Worm (Caenorhabditis elegans) whole organism, L2 larva: ENCODE measurements around the gene F55G1.15.

Source experiments
- C34F6.9 ChIP-seq: fragments of 150-350 bp; optimal IDR thresholded peaks from 2 replicates; lab custom pipeline; 2014; ENCODE audit warnings: missing biosample characterization, missing genetic modification characterization
- F13H6.1 ChIP-seq: sonication (generic microtip); optimal IDR thresholded peaks from 2 replicates; lab custom pipeline; 2016; ENCODE audit warnings: missing genetic modification characterization, missing compliant biosample characterization
- R02D3.7 ChIP-seq: fragments of 150-350 bp; optimal IDR thresholded peaks from 2 replicates; lab custom pipeline; 2014; ENCODE audit warnings: missing biosample characterization, missing genetic modification characterization
- aly-2 ChIP-seq: fragments of 150-350 bp; optimal IDR thresholded peaks from 2 replicates; lab custom pipeline; 2014; ENCODE audit warnings: missing biosample characterization, missing genetic modification characterization
- ceh-82 ChIP-seq: fragments of 150-350 bp; optimal IDR thresholded peaks from 2 replicates; lab custom pipeline; 2014; ENCODE audit warnings: missing biosample characterization, missing genetic modification characterization
- crh-2 ChIP-seq: sonication (generic microtip); optimal IDR thresholded peaks from 2 replicates; lab custom pipeline; 2017; ENCODE audit warnings: missing biosample characterization, missing genetic modification characterization
- egl-27 ChIP-seq: sonication (generic microtip); optimal IDR thresholded peaks from 3 replicates; lab custom pipeline; 2017; ENCODE audit warnings: missing biosample characterization, missing genetic modification reagents, missing genetic modification characterization
- elt-1 ChIP-seq: fragments of 150-350 bp; optimal IDR thresholded peaks from 2 replicates; lab custom pipeline; 2014; ENCODE audit warnings: missing biosample characterization, missing genetic modification characterization
- fos-1 ChIP-seq: fragments of 150-350 bp; optimal IDR thresholded peaks from 2 replicates; lab custom pipeline; 2014; ENCODE audit warnings: missing biosample characterization, missing genetic modification characterization
- gmeb-1 ChIP-seq: fragments of 150-350 bp; optimal IDR thresholded peaks from 2 replicates; lab custom pipeline; 2014; ENCODE audit warnings: missing biosample characterization, missing genetic modification characterization
- lin-11 ChIP-seq: fragments of 150-350 bp; sonication (generic microtip); optimal IDR thresholded peaks from 2 replicates; lab custom pipeline; 2014; ENCODE audit warnings: missing biosample characterization, missing genetic modification characterization, inconsistent platforms, mixed read lengths
- lin-13 ChIP-seq: fragments of 150-350 bp; optimal IDR thresholded peaks from 2 replicates; lab custom pipeline; 2014; ENCODE audit warnings: missing biosample characterization, missing genetic modification reagents, missing genetic modification characterization
- lin-39 ChIP-seq: fragments of 150-350 bp; optimal IDR thresholded peaks from 2 replicates; lab custom pipeline; 2014; ENCODE audit warnings: missing biosample characterization, missing genetic modification reagents, missing genetic modification characterization
- lsy-2 ChIP-seq, 2 experiments: fragments of 150-350 bp in 1 of 2; sonication (generic microtip) in 1 of 2; optimal IDR thresholded peaks; 2 replicates each; lab custom pipeline; 2014 to 2017; ENCODE audit warnings: missing biosample characterization in 2 of 2, missing genetic modification characterization in 2 of 2
- mbf-1 ChIP-seq: sonication (generic microtip); optimal IDR thresholded peaks from 2 replicates; lab custom pipeline; 2017; ENCODE audit warnings: missing biosample characterization, missing genetic modification characterization
- mdl-1 ChIP-seq, 2 experiments: fragments of 150-350 bp in 1 of 2; sonication (generic microtip) in 1 of 2; optimal IDR thresholded peaks; 2 replicates each; lab custom pipeline; 2017; ENCODE audit warnings: missing biosample characterization in 2 of 2, missing genetic modification characterization in 2 of 2
- nhr-11 ChIP-seq: fragments of 150-350 bp; optimal IDR thresholded peaks from 2 replicates; lab custom pipeline; 2014; ENCODE audit warnings: missing biosample characterization, missing genetic modification characterization
- nhr-129 ChIP-seq: fragments of 150-350 bp; optimal IDR thresholded peaks from 2 replicates; lab custom pipeline; 2014; ENCODE audit warnings: missing biosample characterization, missing genetic modification characterization
- nhr-23 ChIP-seq: fragments of 150-350 bp; optimal IDR thresholded peaks from 2 replicates; lab custom pipeline; 2014; ENCODE audit warnings: missing biosample characterization, missing genetic modification reagents, missing genetic modification characterization
- nhr-25 ChIP-seq: fragments of 150-350 bp; sonication (generic microtip); optimal IDR thresholded peaks from 3 replicates; lab custom pipeline; 2014; ENCODE audit warnings: missing biosample characterization, missing genetic modification characterization
- peb-1 ChIP-seq: fragments of 150-350 bp; optimal IDR thresholded peaks from 2 replicates; lab custom pipeline; 2014; ENCODE audit warnings: missing biosample characterization, missing genetic modification characterization
- skn-1 ChIP-seq: sonication (generic microtip); optimal IDR thresholded peaks from 2 replicates; lab custom pipeline; 2017; ENCODE audit warnings: missing biosample characterization, missing genetic modification characterization
- sma-3 ChIP-seq: sonication (generic microtip); optimal IDR thresholded peaks from 2 replicates; lab custom pipeline; 2016; ENCODE audit warnings: missing genetic modification reagents, missing genetic modification characterization, missing compliant biosample characterization
- sma-9 ChIP-seq, 2 experiments: fragments of 150-350 bp in 1 of 2; sonication (generic microtip) in 1 of 2; optimal IDR thresholded peaks; 2 replicates each; lab custom pipeline; 2014 to 2016; ENCODE audit warnings: missing genetic modification characterization in 2 of 2, mild to moderate bottlenecking in 1 of 2, missing biosample characterization in 1 of 2, missing compliant biosample characterization in 1 of 2, missing genetic modification reagents in 1 of 2, moderate library complexity in 1 of 2
- unc-55 ChIP-seq: fragments of 150-350 bp; sonication (generic microtip); optimal IDR thresholded peaks from 3 replicates; lab custom pipeline; 2014; ENCODE audit warnings: missing biosample characterization, missing genetic modification reagents, missing genetic modification characterization
- ztf-1 ChIP-seq: fragments of 200-800 bp; sonication (Bioruptor generic); conservative IDR thresholded peaks from 2 replicates; pipeline ENCODE4 v1.3.6; 2022; ENCODE audit warnings: missing genetic modification characterization, missing compliant biosample characterization
- ztf-4 ChIP-seq: fragments of 150-350 bp; optimal IDR thresholded peaks from 2 replicates; lab custom pipeline; 2014; ENCODE audit warnings: missing biosample characterization, missing genetic modification characterization

Gene F55G1.15

DNA sequence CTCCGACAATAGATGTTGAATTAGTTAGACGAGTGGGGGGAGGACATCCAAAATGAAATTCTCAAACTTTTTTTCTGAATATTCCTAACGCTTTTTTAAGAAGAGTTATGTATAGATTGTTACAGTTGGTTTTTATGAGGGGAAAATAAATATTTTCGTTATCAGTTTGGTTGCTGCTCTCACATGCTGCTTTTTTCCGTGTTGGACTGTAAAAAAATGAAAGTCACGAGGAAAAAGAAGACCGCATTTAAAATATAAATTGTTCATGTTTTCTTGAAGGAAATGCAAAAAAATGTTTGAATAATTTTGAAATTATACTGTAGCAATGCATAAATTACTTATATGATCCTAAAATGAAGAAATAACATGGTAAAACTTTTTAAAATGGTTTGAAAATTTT is 19.6 kb upstream of the F55G1.15 start:
- TF ChIP-seq fos-1 = no peak
- TF ChIP-seq crh-2 (tag; lab: Kevin White, UChicago) = peak; percentile 6
- TF ChIP-seq ztf-1 (GFP tag; lab: Robert Waterston, UW) = no peak
- TF ChIP-seq unc-55 (GFP tag; lab: Kevin White, UChicago) = no peak
- TF ChIP-seq elt-1 (tag; lab: Kevin White, UChicago) = no peak
- TF ChIP-seq sma-9 (GFP tag; optimal IDR thresholded peaks at IDR 0.05; lab: Kevin White, UChicago) = peak; percentile 7
- no peak for TF ChIP-seq sma-9 (tag; optimal IDR thresholded peaks at IDR 0.05; lab: Kevin White, UChicago)
- no peak for TF ChIP-seq ztf-4 (tag; lab: Kevin White, UChicago)
- no peak for TF ChIP-seq mdl-1 (tag; optimal IDR thresholded peaks at IDR 0.05; lab: Kevin White, UChicago)

DNA sequence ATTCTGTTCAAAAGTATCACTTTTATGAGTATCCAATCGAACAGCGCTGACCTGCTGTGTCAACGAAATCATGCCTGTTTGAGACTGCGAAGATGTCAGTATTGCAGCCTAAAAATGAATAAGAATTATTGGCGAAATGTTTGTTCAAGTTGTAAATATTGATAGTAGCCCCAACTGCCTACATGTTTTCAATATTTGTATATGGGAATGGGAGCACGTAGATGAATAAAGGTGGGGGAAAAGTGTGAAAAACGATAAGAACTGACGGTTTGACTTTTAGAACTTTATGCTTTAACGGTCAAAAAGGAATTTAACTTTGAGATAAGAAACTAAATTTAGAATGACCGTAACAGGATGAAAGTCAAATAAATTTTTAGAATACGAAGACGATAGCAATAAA is 19.0 kb upstream of the F55G1.15 start:
- peak; percentile 58 for TF ChIP-seq fos-1
- TF ChIP-seq mbf-1 = no peak
- TF ChIP-seq crh-2 (tag; lab: Kevin White, UChicago) = no peak

DNA sequence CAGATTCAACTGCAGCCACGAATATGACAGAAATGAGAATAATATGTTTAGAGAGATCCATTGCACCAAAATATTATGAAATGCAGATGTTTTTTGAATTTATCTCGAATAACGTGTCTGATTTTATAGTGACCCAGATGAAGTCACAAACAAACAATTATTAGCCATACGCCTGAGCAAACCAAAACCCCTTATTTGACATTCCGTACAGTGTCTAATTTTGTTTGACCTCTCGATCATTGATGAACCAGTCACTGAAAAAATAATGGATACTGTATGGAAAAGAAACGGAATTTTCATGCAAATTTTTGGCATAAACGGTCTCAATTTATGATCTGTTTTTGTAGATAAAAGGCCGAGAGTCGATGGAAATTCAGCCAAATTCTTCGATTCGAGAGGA is 14.9 kb upstream of the F55G1.15 start, which contains the start of the genes R05G6.9 and R05G6.3:
TSS of gene R05G6.9 (minus strand) at position 101 of the 400 bp plus-strand sequence.
TSS of gene R05G6.3 (plus strand) at position 386 of the 400 bp plus-strand sequence.
- no peak for TF ChIP-seq skn-1
- no peak for TF ChIP-seq lin-11 (tag; lab: Kevin White, UChicago)
- TF ChIP-seq peb-1 (tag; lab: Kevin White, UChicago) = no peak
- no peak for TF ChIP-seq ztf-4 (tag; lab: Kevin White, UChicago)
- no peak for TF ChIP-seq sma-3
- TF ChIP-seq, all 48 proteins: peak for 0

DNA sequence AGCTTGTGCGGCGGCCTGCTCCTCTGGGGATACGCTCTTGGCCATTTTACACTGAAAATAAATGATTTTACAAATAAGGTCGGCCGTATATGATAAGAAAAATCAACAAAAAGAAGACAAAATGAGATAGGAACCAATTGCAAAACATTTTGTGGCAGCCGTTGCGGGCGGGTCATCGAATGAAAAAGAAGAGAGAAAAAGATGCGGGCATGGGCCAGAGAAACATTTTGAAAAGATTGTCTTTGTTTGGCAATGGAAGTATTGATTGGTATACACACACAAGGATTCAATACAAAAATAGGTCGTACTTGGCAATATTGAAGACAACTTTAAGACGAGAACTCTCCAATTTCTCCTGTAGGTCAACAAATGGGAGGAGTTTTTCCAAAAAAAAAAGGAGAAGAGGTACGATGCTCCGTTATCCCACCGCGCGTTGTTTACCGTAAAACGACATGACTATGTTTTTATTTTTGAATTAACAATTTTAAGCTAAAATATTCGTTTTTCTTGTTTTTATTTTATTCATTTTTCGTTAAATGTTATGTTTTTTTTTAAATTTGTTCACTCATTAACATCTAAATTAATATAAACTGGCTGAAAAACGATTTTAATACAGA is 11.5 kb upstream of the F55G1.15 start, which contains the start of the genes plc-4 and R05G6.4:
TSS of gene plc-4 (minus strand) at position 51 of the 617 bp plus-strand sequence.
TSS of gene R05G6.4 (plus strand) at position 617 of the 617 bp plus-strand sequence.
- TF ChIP-seq lin-39 (tag; lab: Kevin White, UChicago) (no peak), R02D3.7 (tag; lab: Kevin White, UChicago) (peak; percentile 81), C34F6.9 (tag; lab: Kevin White, UChicago) (peak; percentile 61), lsy-2 (tag; optimal IDR thresholded peaks at IDR 0.05; lab: Kevin White, UChicago) (peak in 1 of 2 experiments; percentile 55), nhr-25 (tag; lab: Kevin White, UChicago) (peak; percentile 18), aly-2 (tag; lab: Kevin White, UChicago) (no peak), nhr-23 (tag; lab: Kevin White, UChicago) (no peak), nhr-11 (no peak), unc-55 (GFP tag; lab: Kevin White, UChicago) (peak; percentile 49), gmeb-1 (tag; lab: Kevin White, UChicago) (peak; percentile 40), fos-1 (no peak), elt-1 (tag; lab: Kevin White, UChicago) (no peak), egl-27 (no peak), F13H6.1 (tag; lab: Kevin White, UChicago) (peak; percentile 11), crh-2 (tag; lab: Kevin White, UChicago) (peak; percentile 39), nhr-129 (tag; lab: Kevin White, UChicago) (peak; percentile 65), ceh-82 (tag; lab: Kevin White, UChicago) (no peak)

DNA sequence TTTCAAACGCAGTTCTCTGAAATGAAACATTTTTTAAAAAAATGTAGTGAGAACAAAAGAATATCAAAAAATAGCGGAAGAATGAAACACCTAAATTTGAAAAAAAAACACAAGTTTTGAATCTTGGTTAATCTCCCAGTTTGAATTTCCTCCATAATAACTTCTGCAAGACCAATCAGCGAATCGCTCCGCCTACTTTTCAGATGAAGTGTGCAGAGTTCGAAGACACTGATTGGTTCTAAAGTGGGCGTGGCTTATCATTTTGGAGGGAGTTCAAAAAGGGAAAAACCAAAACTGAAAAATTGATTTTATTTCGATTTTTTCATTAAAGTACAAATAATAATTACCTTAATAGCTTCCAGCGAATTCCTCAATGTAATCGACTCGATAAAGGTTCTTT is 9.6 kb upstream of the F55G1.15 start:
- no peak for TF ChIP-seq lin-13 (GFP tag; lab: Kevin White, UChicago)
- TF ChIP-seq egl-27 = no peak

DNA sequence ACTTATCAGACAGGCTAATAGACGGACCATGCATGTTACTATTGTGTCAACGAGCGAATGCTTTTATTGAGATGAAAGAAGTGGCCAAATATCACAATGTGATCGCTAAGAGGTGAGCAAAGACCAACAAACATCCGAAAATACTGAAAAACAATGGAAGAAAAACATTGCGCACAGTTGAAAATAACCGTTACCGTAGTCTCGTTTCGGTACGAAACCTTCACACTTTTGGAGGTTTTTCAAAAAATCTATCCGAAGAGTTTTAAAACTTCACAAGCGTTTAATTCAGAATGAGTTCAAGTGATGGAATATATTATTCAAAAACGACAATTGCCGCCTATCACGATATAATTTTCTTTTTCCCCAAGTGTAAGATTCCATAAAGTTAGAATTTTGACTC is 7.6 kb upstream of the F55G1.15 start:
- TF ChIP-seq ceh-82 (tag; lab: Kevin White, UChicago) (no peak), aly-2 (tag; lab: Kevin White, UChicago) (no peak), lsy-2 (tag; optimal IDR thresholded peaks at IDR 0.05; lab: Kevin White, UChicago) (peak in 1 of 2 experiments; percentile 87), ztf-1 (GFP tag; lab: Robert Waterston, UW) (no peak), C34F6.9 (tag; lab: Kevin White, UChicago) (no peak), mbf-1 (no peak)
